Fruit fly (Drosophila melanogaster): ENCODE data around the gene Rrp47.

DNA sequence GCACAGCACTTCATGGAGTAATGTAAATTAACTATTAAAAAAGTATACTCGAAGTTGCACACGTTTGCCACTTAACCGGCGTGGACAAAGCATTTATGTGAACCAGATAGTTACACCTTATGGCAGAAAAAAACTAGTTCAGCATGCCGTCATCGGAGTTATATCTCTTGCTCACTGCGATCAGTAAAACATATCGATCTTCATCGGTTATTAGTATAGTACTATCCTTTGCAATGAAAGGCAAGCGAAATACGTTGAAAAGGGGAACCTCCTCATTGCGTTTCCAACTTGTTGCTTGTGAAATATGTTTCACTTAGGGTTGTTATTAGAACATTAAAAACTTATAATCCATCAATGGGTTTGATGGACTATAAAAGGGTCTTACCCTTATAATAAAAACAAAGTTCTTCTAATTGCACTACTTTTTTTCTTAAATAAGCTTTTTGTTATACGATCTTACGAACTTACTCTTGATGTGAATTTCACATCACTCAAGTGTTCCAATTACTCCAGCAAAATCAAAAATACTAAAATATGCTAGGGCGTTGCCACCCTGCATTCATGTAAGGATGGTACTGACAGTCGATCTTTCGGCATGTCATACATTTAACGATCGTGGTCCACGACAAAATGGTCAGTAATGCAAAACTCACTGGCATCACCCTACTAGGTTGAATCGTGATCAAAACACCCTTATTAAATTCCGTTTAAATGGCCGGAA is 35.0 kb upstream of the Rrp47 start, which contains the start of gene CycD:
- no peak for TF ChIP-seq Sin3A (optimal IDR thresholded peaks at IDR 0.05)
- no peak for TF ChIP-seq Myc (optimal IDR thresholded peaks at IDR 0.05)
- TF ChIP-seq psq (optimal IDR thresholded peaks at IDR 0.05): no peak
- no peak for TF ChIP-seq ttk (optimal IDR thresholded peaks at IDR 0.05)

All from Kc167 (cell line).